Worm (Caenorhabditis elegans): ENCODE data around the gene Y49E10.4.

DNA sequence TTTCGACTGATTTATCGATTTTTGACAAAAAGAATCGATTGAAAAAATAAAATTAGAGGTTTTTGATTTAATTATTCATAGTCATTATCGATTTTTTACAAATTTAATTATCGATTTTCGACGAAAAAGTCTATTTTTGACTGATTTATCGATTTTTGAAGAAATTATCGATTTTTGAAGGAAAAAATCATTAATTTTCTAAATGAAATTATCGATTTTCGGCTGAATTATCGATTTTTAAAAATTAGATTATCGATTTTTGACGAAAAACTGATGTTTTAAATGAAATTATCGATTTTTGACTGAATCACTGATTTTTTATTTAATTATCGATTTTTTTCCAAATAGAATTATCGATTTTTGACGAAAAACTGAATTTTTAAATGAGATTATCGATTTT lies 27.4 kb upstream of the Y49E10.4 start:
- TF ChIP-seq nhr-76 (tag; optimal IDR thresholded peaks at IDR 0.05), result no peak
- no peak for TF ChIP-seq unc-39 (tag; optimal IDR thresholded peaks at IDR 0.05)
- TF ChIP-seq ceh-43 (GFP tag; optimal IDR thresholded peaks at IDR 0.05), result no peak
- no peak for TF ChIP-seq mls-2 (tag; optimal IDR thresholded peaks at IDR 0.05)
- TF ChIP-seq lin-13 (tag; optimal IDR thresholded peaks at IDR 0.05), result no peak

Data from whole organism, mixed stage, embryonic.